Fruit fly (Drosophila melanogaster): Measurements from ENCODE around the gene CG7110.

The CG7110 gene

dm6 chr2L:13445249-13445846 lies 46.6 kb downstream of the CG7110 start, which contains the start of gene Hacd2 (continued):
- TF ChIP-seq caup (GFP tag; optimal IDR thresholded peaks at IDR 0.05; ENCODE audit: severe bottlenecking) (no peak), chm (GFP tag; IDR thresholded peaks at IDR 0.05) (no peak), CG15073 (GFP tag; optimal IDR thresholded peaks at IDR 0.05) (no peak), tll (GFP tag; optimal IDR thresholded peaks at IDR 0.05) (no peak), Hey (tag; optimal IDR thresholded peaks at IDR 0.05) (no peak), CG7372 (GFP tag; IDR thresholded peaks at IDR 0.05) (no peak), sqz (GFP tag; optimal IDR thresholded peaks at IDR 0.05) (no peak), mirr (GFP tag; optimal IDR thresholded peaks at IDR 0.05) (no peak), CG17802 (tag; optimal IDR thresholded peaks at IDR 0.05) (no peak), HHEX (GFP tag; optimal IDR thresholded peaks at IDR 0.05) (no peak), row (GFP tag; IDR thresholded peaks at IDR 0.05) (0 out of 3 replicates have a peak, but pooled peaks have one; percentile 13), Optix (GFP tag; IDR thresholded peaks at IDR 0.05) (no peak), wek (GFP tag; optimal IDR thresholded peaks at IDR 0.05) (no peak), CG6254 (GFP tag; optimal IDR thresholded peaks at IDR 0.05) (no peak), CG7963 (GFP tag; IDR thresholded peaks at IDR 0.05; ENCODE audit: partially characterized antibody) (no peak), Atf-2 (GFP tag; optimal IDR thresholded peaks at IDR 0.05) (no peak), CG14441 (GFP tag; IDR thresholded peaks at IDR 0.05) (no peak), abd-A (tag; optimal IDR thresholded peaks at IDR 0.05) (no peak), Eip74EF (GFP tag; optimal IDR thresholded peaks at IDR 0.05) (no peak), CG11504 (tag; optimal IDR thresholded peaks at IDR 0.05) (no peak), dpn (GFP tag; optimal IDR thresholded peaks at IDR 0.05) (peak; percentile 6 to 32), CG8290 (GFP tag; optimal IDR thresholded peaks at IDR 0.05) (no peak), CG8290 (tag; optimal IDR thresholded peaks at IDR 0.05) (peak in 1 of 2 experiments; percentile 78), CG6854 (GFP tag; optimal IDR thresholded peaks at IDR 0.05) (no peak), CG2712 (tag; optimal IDR thresholded peaks at IDR 0.05) (no peak), CG4328 (GFP tag; optimal IDR thresholded peaks at IDR 0.05) (no peak), mam (GFP tag; optimal IDR thresholded peaks at IDR 0.05) (peak; percentile 41), CG10209 (GFP tag; optimal IDR thresholded peaks at IDR 0.05) (no peak), Med (GFP tag) (peak; percentile 82), CG8089 (GFP tag; optimal IDR thresholded peaks at IDR 0.05) (no peak), CG4404 (GFP tag; IDR thresholded peaks at IDR 0.05) (no peak), MESR4 (GFP tag; optimal IDR thresholded peaks at IDR 0.05) (peak; percentile 51), slou (GFP tag; optimal IDR thresholded peaks at IDR 0.05) (no peak), bowl (GFP tag; IDR thresholded peaks at IDR 0.05) (no peak), kah (GFP tag; optimal IDR thresholded peaks at IDR 0.05) (no peak), CG11456 (GFP tag; IDR thresholded peaks at IDR 0.05) (peak; percentile 51; the same call in 1 of the 3 replicates), Neu2 (GFP tag; optimal IDR thresholded peaks at IDR 0.05; ENCODE audit: borderline replicate concordance) (no peak), CG15514 (GFP tag; optimal IDR thresholded peaks at IDR 0.05) (peak; percentile 87), Dp (GFP tag; optimal IDR thresholded peaks at IDR 0.05) (peak; percentile 52), CG4282 (GFP tag; optimal IDR thresholded peaks at IDR 0.05) (no peak), CG15269 (tag; optimal IDR thresholded peaks at IDR 0.05) (no peak), CG10543 (GFP tag; optimal IDR thresholded peaks at IDR 0.05) (no peak), Kr (GFP tag; optimal IDR thresholded peaks at IDR 0.05) (no peak), H2.0 (GFP tag; IDR thresholded peaks at IDR 0.05) (no peak), ranshi (GFP tag; IDR thresholded peaks at IDR 0.05) (no peak), Aef1 (GFP tag; IDR thresholded peaks at IDR 0.05) (no peak), Gsc (GFP tag; IDR thresholded peaks at IDR 0.05) (no peak), cad (GFP tag; optimal IDR thresholded peaks at IDR 0.05) (no peak), NK7.1 (GFP tag; optimal IDR thresholded peaks at IDR 0.05) (no peak), ase (GFP tag; IDR thresholded peaks at IDR 0.05) (no peak)
